In the genomic region with DNA sequence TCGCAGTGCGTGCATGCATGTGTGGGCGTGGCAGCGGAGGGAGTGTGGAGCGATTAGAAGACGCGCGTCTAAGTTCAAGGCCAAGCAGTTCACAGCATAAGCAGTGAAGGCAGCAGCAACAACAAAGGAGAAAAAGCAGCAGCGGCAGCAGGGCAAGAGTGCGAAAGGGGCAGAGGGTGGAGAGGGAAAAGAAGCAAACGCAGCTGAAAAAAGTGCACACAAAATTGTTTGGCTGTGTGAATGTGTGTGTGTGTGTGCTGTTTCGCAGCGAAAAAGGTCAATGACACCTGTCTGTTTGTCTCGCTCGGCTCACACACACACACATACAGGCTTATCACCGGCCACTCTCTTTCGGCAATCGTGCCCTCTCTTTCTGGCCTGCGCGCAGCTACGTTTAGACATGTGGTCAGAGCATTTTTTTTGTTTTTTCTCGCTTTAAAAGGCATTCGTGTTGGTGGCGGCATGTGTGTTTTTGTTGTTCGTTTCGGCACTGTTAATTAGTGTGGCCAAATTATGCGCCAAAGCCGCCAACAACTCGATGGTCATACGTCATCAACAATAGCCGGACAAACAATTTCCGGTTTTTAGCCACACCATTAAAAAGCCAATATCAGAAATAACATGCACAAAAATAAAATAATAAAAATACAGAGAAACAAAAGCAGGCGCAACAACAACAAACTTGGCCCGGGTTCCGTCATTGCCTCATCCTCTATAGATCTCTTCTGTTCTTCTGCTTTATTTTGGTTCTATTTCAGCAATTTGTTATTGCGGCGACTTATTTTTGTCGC, we compare ENCODE assay signal across 2 fruit fly cellular contexts.
TF ChIP-seq lines count a peak whose summit lies in the region.

No protein-coding gene starts in this region.

TF ChIP-seq in whole organism, embryonic, 481 proteins besides CTCF, POLR2A, EP300 and RAD21 (continued from another document and continues in another):
- TF ChIP-seq Kr (GFP tag; optimal IDR thresholded peaks at IDR 0.05; lab: Kevin White, UChicago) (no peak), lbe (GFP tag; optimal IDR thresholded peaks at IDR 0.05; lab: Kevin White, UChicago) (peak; percentile 9), CG3163 (GFP tag; optimal IDR thresholded peaks at IDR 0.05; lab: Kevin White, UChicago) (peak; percentile 59), Sox102F (GFP tag; optimal IDR thresholded peaks at IDR 0.05; lab: Kevin White, UChicago) (no peak), HmgD (GFP tag; optimal IDR thresholded peaks at IDR 0.05; lab: Kevin White, UChicago) (no peak), lab (GFP tag; optimal IDR thresholded peaks at IDR 0.05; lab: Kevin White, UChicago) (peak; percentile 11), nmo (GFP tag; optimal IDR thresholded peaks at IDR 0.05; lab: Kevin White, UChicago) (peak; percentile 13), Ravus (GFP tag; IDR thresholded peaks at IDR 0.05; lab: Robert Waterston, UW) (no peak), Abd-B (GFP tag; optimal IDR thresholded peaks at IDR 0.05; lab: Kevin White, UChicago) (no peak), CG1603 (tag; optimal IDR thresholded peaks at IDR 0.05; lab: Kevin White, UChicago) (no peak), CG9797 (GFP tag; optimal IDR thresholded peaks at IDR 0.05; lab: Kevin White, UChicago) (peak; percentile 23), bowl (GFP tag; IDR thresholded peaks at IDR 0.05; lab: Robert Waterston, UW) (no peak), gcm2 (GFP tag; optimal IDR thresholded peaks at IDR 0.05; lab: Kevin White, UChicago) (no peak), HLH4C (GFP tag; IDR thresholded peaks at IDR 0.05; lab: Robert Waterston, UW; ENCODE audit: partially characterized antibody) (no peak), cato (GFP tag; optimal IDR thresholded peaks at IDR 0.05; lab: Kevin White, UChicago; ENCODE audit: borderline replicate concordance) (no peak), CG1233 (GFP tag; optimal IDR thresholded peaks at IDR 0.05; lab: Kevin White, UChicago) (no peak), Stat92E (GFP tag; optimal IDR thresholded peaks at IDR 0.05; lab: Kevin White, UChicago) (no peak), NC2β (GFP tag; optimal IDR thresholded peaks at IDR 0.05; lab: Kevin White, UChicago) (no peak), ind (GFP tag; optimal IDR thresholded peaks at IDR 0.05; lab: Kevin White, UChicago) (no peak), CG42726 (GFP tag; IDR thresholded peaks at IDR 0.05; lab: Robert Waterston, UW; ENCODE audit: partially characterized antibody) (no peak), salm (tag; optimal IDR thresholded peaks at IDR 0.05; lab: Kevin White, UChicago) (no peak), rib (GFP tag; IDR thresholded peaks at IDR 0.05; lab: Robert Waterston, UW) (no peak), CG15479 (GFP tag; optimal IDR thresholded peaks at IDR 0.05; lab: Kevin White, UChicago) (peak; percentile 88), CG18599 (GFP tag; optimal IDR thresholded peaks at IDR 0.05; lab: Kevin White, UChicago) (peak; percentile 35), z (GFP tag; IDR thresholded peaks at IDR 0.05; lab: Robert Waterston, UW) (no peak), CG6791 (GFP tag; IDR thresholded peaks at IDR 0.05; lab: Robert Waterston, UW; ENCODE audit: partially characterized antibody) (no peak), CG15514 (GFP tag; optimal IDR thresholded peaks at IDR 0.05; lab: Kevin White, UChicago) (peak; percentile 4), sqz (GFP tag; optimal IDR thresholded peaks at IDR 0.05; lab: Kevin White, UChicago) (peak; percentile 98), CG18764 (GFP tag; optimal IDR thresholded peaks at IDR 0.05; lab: Kevin White, UChicago) (no peak), ssp (GFP tag; IDR thresholded peaks at IDR 0.05; lab: Robert Waterston, UW) (no peak), CG14667 (GFP tag; IDR thresholded peaks at IDR 0.05; lab: Robert Waterston, UW) (no peak), zf30C (GFP tag; optimal IDR thresholded peaks at IDR 0.05; lab: Kevin White, UChicago) (no peak), CG14050 (GFP tag; IDR thresholded peaks at IDR 0.05; lab: Robert Waterston, UW) (no peak), CG3281 (GFP tag; optimal IDR thresholded peaks at IDR 0.05; lab: Kevin White, UChicago) (no peak), CG17802 (tag; optimal IDR thresholded peaks at IDR 0.05; lab: Kevin White, UChicago) (peak; percentile 60), bbx (GFP tag; IDR thresholded peaks at IDR 0.05; lab: Robert Waterston, UW; ENCODE audit: partially characterized antibody) (no peak), Dp (GFP tag; optimal IDR thresholded peaks at IDR 0.05; lab: Kevin White, UChicago) (no peak), jigr1 (GFP tag; IDR thresholded peaks at IDR 0.05; lab: Robert Waterston, UW) (no peak), CG1602 (GFP tag; optimal IDR thresholded peaks at IDR 0.05; lab: Kevin White, UChicago) (no peak), Hand (GFP tag; optimal IDR thresholded peaks at IDR 0.05; lab: Kevin White, UChicago) (peak; percentile 38), HLH54F (GFP tag; optimal IDR thresholded peaks at IDR 0.05; lab: Kevin White, UChicago) (no peak), CG7987 (GFP tag; optimal IDR thresholded peaks at IDR 0.05; lab: Kevin White, UChicago) (peak; percentile 50), BtbVII (GFP tag; optimal IDR thresholded peaks at IDR 0.05; lab: Kevin White, UChicago) (peak; percentile 48), da (GFP tag; optimal IDR thresholded peaks at IDR 0.05; lab: Kevin White, UChicago) (peak; percentile 3), exex (tag; optimal IDR thresholded peaks at IDR 0.05; lab: Kevin White, UChicago) (peak; percentile 53), caup (GFP tag; optimal IDR thresholded peaks at IDR 0.05; lab: Kevin White, UChicago; ENCODE audit: severe bottlenecking) (peak; percentile 34), CG12219 (GFP tag; optimal IDR thresholded peaks at IDR 0.05; lab: Kevin White, UChicago) (no peak), ash1 (GFP tag; optimal IDR thresholded peaks at IDR 0.05; lab: Kevin White, UChicago) (peak; percentile 3), ftz-f1 (GFP tag; optimal IDR thresholded peaks at IDR 0.05; lab: Kevin White, UChicago) (peak; percentile 81), CG18619 (GFP tag; optimal IDR thresholded peaks at IDR 0.05; lab: Kevin White, UChicago) (no peak), Gsc (GFP tag; IDR thresholded peaks at IDR 0.05; lab: Robert Waterston, UW) (no peak), CG10267 (tag; optimal IDR thresholded peaks at IDR 0.05; lab: Kevin White, UChicago) (no peak), CG10543 (GFP tag; optimal IDR thresholded peaks at IDR 0.05; lab: Kevin White, UChicago) (peak; percentile 78), sd (tag; optimal IDR thresholded peaks at IDR 0.05; lab: Kevin White, UChicago) (peak; percentile 81), tna (GFP tag; IDR thresholded peaks at IDR 0.05; lab: Robert Waterston, UW; ENCODE audit: partially characterized antibody) (no peak), inv (GFP tag; IDR thresholded peaks at IDR 0.05; lab: Robert Waterston, UW; ENCODE audit: partially characterized antibody) (no peak), grn (GFP tag; optimal IDR thresholded peaks at IDR 0.05; lab: Kevin White, UChicago) (peak; percentile 8), tll (GFP tag; optimal IDR thresholded peaks at IDR 0.05; lab: Kevin White, UChicago) (peak in 1 of 2 experiments; percentile 84), CG6689 (GFP tag; IDR thresholded peaks at IDR 0.05; lab: Robert Waterston, UW) (no peak), Jarid2 (GFP tag; optimal IDR thresholded peaks at IDR 0.05; lab: Kevin White, UChicago) (peak; percentile 13), CG4404 (GFP tag; IDR thresholded peaks at IDR 0.05; lab: Robert Waterston, UW) (no peak), ap (GFP tag; IDR thresholded peaks at IDR 0.05; lab: Robert Waterston, UW) (no peak)

TF ChIP-seq in whole organism, prepupa, 60 proteins besides CTCF, POLR2A, EP300 and RAD21 (continued from another document):
- no peak for TF ChIP-seq lz (GFP tag; optimal IDR thresholded peaks at IDR 0.05; lab: Kevin White, UChicago)
TF ChIP-seq in whole organism, prepupa: peak in this region for 15.
